Fruit fly (Drosophila melanogaster) whole organism, embryonic: ENCODE results near the gene Rad9.

Source experiments
- Abd-B ChIP-seq: fragments of 200-800 bp; sonication (Bioruptor generic); optimal IDR thresholded peaks from 2 replicates; lab custom pipeline; 2018; ENCODE audit warnings: missing biosample characterization, mild to moderate bottlenecking, missing genetic modification characterization, moderate library complexity
- CG10209 ChIP-seq: fragments of 200-800 bp; sonication (Bioruptor generic); optimal IDR thresholded peaks from 3 replicates; lab custom pipeline; 2017; ENCODE audit warnings: missing biosample characterization, mild to moderate bottlenecking, missing genetic modification characterization, missing genetic modification reagents
- CG10565 ChIP-seq: fragments of 200-800 bp; sonication (Bioruptor generic); optimal IDR thresholded peaks from 3 replicates; lab custom pipeline; 2016; ENCODE audit warnings: missing biosample characterization, mild to moderate bottlenecking, missing genetic modification characterization
- CG11696 ChIP-seq: fragments of 200-800 bp; sonication (Bioruptor generic); IDR thresholded peaks from 2 replicates; pipeline ENCODE4 v1.3.6; 2022; ENCODE audit warnings: missing biosample characterization, missing genetic modification characterization
- CG12391 ChIP-seq: fragments of 200-800 bp; sonication (Bioruptor generic); optimal IDR thresholded peaks from 3 replicates; lab custom pipeline; 2018; ENCODE audit warnings: missing biosample characterization, mild to moderate bottlenecking, missing genetic modification characterization, moderate library complexity
- CG14441 ChIP-seq: fragments of 200-800 bp; sonication (Bioruptor generic); IDR thresholded peaks from 2 replicates; pipeline ENCODE4 v1.3.6; 2022; ENCODE audit warnings: missing biosample characterization, missing genetic modification characterization
- CG14860 ChIP-seq: fragments of 200-800 bp; sonication (Bioruptor generic); IDR thresholded peaks from 3 replicates; pipeline ENCODE4 v1.3.6; 2022; ENCODE audit warnings: missing biosample characterization, missing genetic modification characterization; ENCODE audit not compliant: partially characterized antibody
- CG2199 ChIP-seq: fragments of 200-800 bp; sonication (Bioruptor generic); IDR thresholded peaks from 3 replicates; pipeline ENCODE4 v1.3.6; 2022; ENCODE audit warnings: missing biosample characterization, missing genetic modification characterization
- CG32532 ChIP-seq: fragments of 200-800 bp; sonication (Bioruptor generic); IDR thresholded peaks from 2 replicates; pipeline ENCODE4 v1.3.6; 2022; ENCODE audit warnings: missing biosample characterization, missing genetic modification characterization
- CG34422 ChIP-seq: fragments of 200-800 bp; sonication (Bioruptor generic); IDR thresholded peaks from 3 replicates; pipeline ENCODE4 v1.3.6; 2022; ENCODE audit warnings: missing biosample characterization, missing genetic modification characterization
- CG4282 ChIP-seq: fragments of 200-800 bp; sonication (Bioruptor generic); optimal IDR thresholded peaks from 2 replicates; lab custom pipeline; 2016; ENCODE audit warnings: missing biosample characterization, missing genetic modification characterization
- CG4404 ChIP-seq: fragments of 200-800 bp; sonication (Bioruptor generic); IDR thresholded peaks from 2 replicates; pipeline ENCODE4 v1.3.6; 2022; ENCODE audit warnings: missing biosample characterization, missing genetic modification characterization
- CG4820 ChIP-seq: fragments of 200-800 bp; sonication (Bioruptor generic); optimal IDR thresholded peaks from 3 replicates; lab custom pipeline; 2016; ENCODE audit warnings: missing biosample characterization, missing genetic modification characterization
- CG4854 ChIP-seq: fragments of 200-800 bp; sonication (Bioruptor generic); optimal IDR thresholded peaks from 2 replicates; lab custom pipeline; 2016; ENCODE audit warnings: missing biosample characterization, missing genetic modification characterization, inconsistent platforms
- CG7271 ChIP-seq: fragments of 200-800 bp; sonication (Bioruptor generic); optimal IDR thresholded peaks from 2 replicates; lab custom pipeline; 2018; ENCODE audit warnings: missing biosample characterization, mild to moderate bottlenecking, missing genetic modification characterization, moderate library complexity
- CG8765 ChIP-seq: fragments of 200-800 bp; sonication (Bioruptor generic); IDR thresholded peaks from 2 replicates; pipeline ENCODE4 v1.3.6; 2022; ENCODE audit warnings: missing biosample characterization, missing genetic modification characterization
- CG8924 ChIP-seq: fragments of 200-800 bp; optimal IDR thresholded peaks from 3 replicates; lab custom pipeline; 2019; ENCODE audit warnings: missing biosample characterization, mild to moderate bottlenecking, missing genetic modification characterization, moderate library complexity
- CG8944 ChIP-seq: fragments of 200-800 bp; sonication (Bioruptor generic); optimal IDR thresholded peaks from 3 replicates; lab custom pipeline; 2016; ENCODE audit warnings: missing biosample characterization, missing genetic modification characterization
- CG9215 ChIP-seq: fragments of 200-800 bp; sonication (Bioruptor generic); IDR thresholded peaks from 2 replicates; pipeline ENCODE4 v1.3.6; 2022; ENCODE audit warnings: missing biosample characterization, missing genetic modification characterization
- D ChIP-seq, 2 experiments: fragments of 200-800 bp in 1 of 2; fragments of >200 bp in 1 of 2; sonication (Bioruptor generic) in 1 of 2; optimal IDR thresholded peaks; 2 replicates in 1 of 2; 3 replicates in 1 of 2; lab custom pipeline; 2017; ENCODE audit warnings: mild to moderate bottlenecking in 1 of 2, missing biosample characterization in 1 of 2, missing genetic modification characterization in 1 of 2, missing genetic modification reagents in 1 of 2
- Dfd ChIP-seq, 2 experiments: fragments of >200 bp; optimal IDR thresholded peaks; 2 replicates each; lab custom pipeline; 2017; ENCODE audit warnings: missing biosample characterization in 2 of 2, missing genetic modification characterization in 2 of 2
- Fer2 ChIP-seq: fragments of 200-800 bp; sonication (Bioruptor generic); optimal IDR thresholded peaks from 2 replicates; lab custom pipeline; 2018; ENCODE audit warnings: missing biosample characterization, mild to moderate bottlenecking, missing genetic modification characterization, moderate library complexity
- Gsc ChIP-seq: fragments of 200-800 bp; sonication (Bioruptor generic); IDR thresholded peaks from 2 replicates; pipeline ENCODE4 v1.3.6; 2022; ENCODE audit warnings: missing biosample characterization, missing genetic modification characterization
- HHEX ChIP-seq: fragments of 200-800 bp; sonication (Bioruptor generic); optimal IDR thresholded peaks from 3 replicates; lab custom pipeline; 2017; ENCODE audit warnings: missing biosample characterization, mild to moderate bottlenecking, missing genetic modification characterization, missing genetic modification reagents
- Hmr ChIP-seq: fragments of 200-800 bp; sonication (Bioruptor generic); optimal IDR thresholded peaks from 3 replicates; lab custom pipeline; 2017; ENCODE audit warnings: mild to moderate bottlenecking, missing biosample characterization, missing genetic modification reagents, missing genetic modification characterization
- Hmx ChIP-seq: fragments of 200-800 bp; sonication (Bioruptor generic); optimal IDR thresholded peaks from 2 replicates; lab custom pipeline; 2016; ENCODE audit warnings: missing biosample characterization, missing genetic modification characterization
- Lhr ChIP-seq: fragments of 200-800 bp; sonication (Bioruptor generic); optimal IDR thresholded peaks from 3 replicates; lab custom pipeline; 2017; ENCODE audit warnings: mild to moderate bottlenecking, missing biosample characterization, missing genetic modification reagents, missing genetic modification characterization
- MTF-1 ChIP-seq: fragments of 200-800 bp; sonication (Bioruptor generic); optimal IDR thresholded peaks from 2 replicates; lab custom pipeline; 2018; ENCODE audit warnings: missing biosample characterization, mild to moderate bottlenecking, missing genetic modification characterization, borderline replicate concordance
- Med ChIP-seq: fragments of 200-800 bp; sonication (Bioruptor generic); peaks from one replicate; lab custom pipeline; 2016; ENCODE audit warnings: missing biosample characterization, missing genetic modification characterization, mild to moderate bottlenecking, inconsistent platforms, moderate library complexity
- Nf-YB ChIP-seq: fragments of 200-800 bp; sonication (Bioruptor generic); optimal IDR thresholded peaks from 3 replicates; lab custom pipeline; 2019; ENCODE audit warnings: missing biosample characterization, mild to moderate bottlenecking, missing genetic modification characterization, moderate library complexity
- PHDP ChIP-seq: fragments of 200-800 bp; sonication (Bioruptor generic); optimal IDR thresholded peaks from 3 replicates; lab custom pipeline; 2018; ENCODE audit warnings: missing biosample characterization, mild to moderate bottlenecking, missing genetic modification characterization, moderate library complexity
- Poxn ChIP-seq: fragments of 200-800 bp; sonication (Bioruptor generic); IDR thresholded peaks from 2 replicates; pipeline ENCODE4 v1.3.6; 2022; ENCODE audit warnings: missing biosample characterization, missing genetic modification characterization
- Side ChIP-seq: fragments of 200-800 bp; sonication (Bioruptor generic); optimal IDR thresholded peaks from 2 replicates; lab custom pipeline; 2016; ENCODE audit warnings: missing biosample characterization, missing genetic modification characterization
- Sox102F ChIP-seq: fragments of 200-800 bp; sonication (Bioruptor generic); optimal IDR thresholded peaks from 2 replicates; lab custom pipeline; 2018; ENCODE audit warnings: missing biosample characterization, mild to moderate bottlenecking, missing genetic modification characterization, moderate library complexity
- Ssrp ChIP-seq: fragments of 200-800 bp; sonication (Bioruptor generic); optimal IDR thresholded peaks from 2 replicates; lab custom pipeline; 2018; ENCODE audit warnings: missing biosample characterization, mild to moderate bottlenecking, missing genetic modification characterization, moderate library complexity
- az2 ChIP-seq: fragments of 200-800 bp; sonication (Bioruptor generic); optimal IDR thresholded peaks from 3 replicates; lab custom pipeline; 2016; ENCODE audit warnings: missing biosample characterization, missing genetic modification characterization
- cg ChIP-seq: fragments of 200-800 bp; sonication (Bioruptor generic); optimal IDR thresholded peaks from 3 replicates; lab custom pipeline; 2019; ENCODE audit warnings: missing biosample characterization, mild to moderate bottlenecking, missing genetic modification characterization, moderate library complexity
- dati ChIP-seq: fragments of 200-800 bp; sonication (Bioruptor generic); IDR thresholded peaks from 2 replicates; pipeline ENCODE4 v1.3.6; 2022; ENCODE audit warnings: missing biosample characterization, missing genetic modification characterization
- fd102C ChIP-seq: fragments of 200-800 bp; sonication (Bioruptor generic); optimal IDR thresholded peaks from 2 replicates; lab custom pipeline; 2018; ENCODE audit warnings: missing biosample characterization, mild to moderate bottlenecking, missing genetic modification characterization, moderate library complexity
- fd3F ChIP-seq: fragments of 200-800 bp; sonication (Bioruptor generic); optimal IDR thresholded peaks from 2 replicates; lab custom pipeline; 2018; ENCODE audit warnings: missing biosample characterization, mild to moderate bottlenecking, missing genetic modification characterization, moderate library complexity
- fd64A ChIP-seq: fragments of 200-800 bp; sonication (Bioruptor generic); optimal IDR thresholded peaks from 3 replicates; lab custom pipeline; 2018; ENCODE audit warnings: missing biosample characterization, mild to moderate bottlenecking, missing genetic modification characterization
- inv ChIP-seq: fragments of 200-800 bp; sonication (Bioruptor generic); IDR thresholded peaks from 2 replicates; pipeline ENCODE4 v1.3.6; 2022; ENCODE audit warnings: missing biosample characterization, missing genetic modification characterization; ENCODE audit not compliant: partially characterized antibody
- ken ChIP-seq: fragments of 200-800 bp; sonication (Bioruptor generic); IDR thresholded peaks from 3 replicates; pipeline ENCODE4 v1.3.6; 2022; ENCODE audit warnings: missing biosample characterization, missing genetic modification characterization
- odd ChIP-seq: fragments of 200-800 bp; sonication (Bioruptor generic); optimal IDR thresholded peaks from 2 replicates; lab custom pipeline; 2017; ENCODE audit warnings: missing biosample characterization, mild to moderate bottlenecking, missing genetic modification characterization
- org-1 ChIP-seq: fragments of 200-800 bp; sonication (Bioruptor generic); optimal IDR thresholded peaks from 2 replicates; lab custom pipeline; 2017; ENCODE audit warnings: missing biosample characterization, missing genetic modification characterization
- pum ChIP-seq: fragments of 200-800 bp; sonication (Bioruptor generic); optimal IDR thresholded peaks from 2 replicates; lab custom pipeline; 2016; ENCODE audit warnings: missing biosample characterization, missing genetic modification characterization
- schlank ChIP-seq: fragments of 200-800 bp; sonication (Bioruptor generic); optimal IDR thresholded peaks from 2 replicates; lab custom pipeline; 2018; ENCODE audit warnings: missing biosample characterization, mild to moderate bottlenecking, missing genetic modification characterization
- sd ChIP-seq: fragments of 200-800 bp; sonication (Bioruptor generic); optimal IDR thresholded peaks from 3 replicates; lab custom pipeline; 2018; ENCODE audit warnings: missing biosample characterization, mild to moderate bottlenecking, missing genetic modification characterization, moderate library complexity
- seq ChIP-seq: fragments of 200-800 bp; sonication (Bioruptor generic); IDR thresholded peaks from 2 replicates; pipeline ENCODE4 v1.3.6; 2022; ENCODE audit warnings: missing biosample characterization, missing genetic modification characterization
- wek ChIP-seq: fragments of 200-800 bp; sonication (Bioruptor generic); optimal IDR thresholded peaks from 3 replicates; lab custom pipeline; 2018; ENCODE audit warnings: missing biosample characterization, mild to moderate bottlenecking, missing genetic modification characterization, moderate library complexity
- z ChIP-seq: fragments of 200-800 bp; sonication (Bioruptor generic); IDR thresholded peaks from 3 replicates; pipeline ENCODE4 v1.3.6; 2022; ENCODE audit warnings: missing biosample characterization, missing genetic modification characterization

Rad9 gene

dm6 chr3L:18833234-18833633, 39.1 kb downstream of the Rad9 start (continued):
- TF ChIP-seq Poxn: no peak
- TF ChIP-seq CG8944 (GFP tag; lab: Kevin White, UChicago): no peak
- TF ChIP-seq CG4404 (GFP tag; lab: Robert Waterston, UW): no peak
- no peak for TF ChIP-seq ken (GFP tag; lab: Robert Waterston, UW)
- TF ChIP-seq az2 (GFP tag; lab: Kevin White, UChicago): no peak
- no peak for TF ChIP-seq CG8924 (tag; lab: Kevin White, UChicago)
- TF ChIP-seq Hmx: no peak
- no peak for TF ChIP-seq inv (GFP tag; lab: Robert Waterston, UW)
- no peak for TF ChIP-seq org-1 (GFP tag; lab: Kevin White, UChicago)
- no peak for TF ChIP-seq CG7271 (tag; lab: Kevin White, UChicago)
- TF ChIP-seq CG10209 (GFP tag; lab: Kevin White, UChicago): peak; percentile 24
- TF ChIP-seq CG14860 (GFP tag; lab: Robert Waterston, UW): no peak
- TF ChIP-seq Gsc (GFP tag; lab: Robert Waterston, UW): no peak
- TF ChIP-seq seq (GFP tag; lab: Robert Waterston, UW): no peak
- TF ChIP-seq Dfd (GFP tag; optimal IDR thresholded peaks at IDR 0.05; lab: Kevin White, UChicago): no peak
- TF ChIP-seq wek (GFP tag; lab: Kevin White, UChicago): peak; percentile 28
- TF ChIP-seq CG32532 (GFP tag; lab: Robert Waterston, UW): no peak
- TF ChIP-seq CG11696 (GFP tag; lab: Robert Waterston, UW): no peak
- peak; percentile 33 for TF ChIP-seq HHEX (GFP tag; lab: Kevin White, UChicago)
- no peak for TF ChIP-seq CG9215 (GFP tag; lab: Robert Waterston, UW)
- TF ChIP-seq fd3F (GFP tag; lab: Kevin White, UChicago): peak; percentile 43
- TF ChIP-seq CG12391 (tag; lab: Kevin White, UChicago): no peak
- no peak for TF ChIP-seq Fer2 (tag; lab: Kevin White, UChicago)
- no peak for TF ChIP-seq CG4282 (GFP tag; lab: Kevin White, UChicago)
- TF ChIP-seq cg (GFP tag; lab: Kevin White, UChicago): no peak
- TF ChIP-seq CG14441 (GFP tag; lab: Robert Waterston, UW): no peak
- TF ChIP-seq z (GFP tag; lab: Robert Waterston, UW): no peak
- TF ChIP-seq Lhr (GFP tag; lab: Kevin White, UChicago): no peak
- peak; percentile 35 for TF ChIP-seq odd (GFP tag; lab: Kevin White, UChicago)
- TF ChIP-seq sd (tag; lab: Kevin White, UChicago): no peak
- TF ChIP-seq CG34422 (GFP tag; lab: Robert Waterston, UW): no peak
- no peak for TF ChIP-seq pum
- TF ChIP-seq D (optimal IDR thresholded peaks at IDR 0.05; lab: Kevin White, UChicago): no peak
- no peak for TF ChIP-seq D (GFP tag; optimal IDR thresholded peaks at IDR 0.05; lab: Kevin White, UChicago)
- TF ChIP-seq CG2199 (GFP tag; lab: Robert Waterston, UW): 0 out of 3 replicates have a peak, but pooled peaks have one; percentile 49
- peak; percentile 48 for TF ChIP-seq Hmr (GFP tag; lab: Kevin White, UChicago)
- peak; percentile 2 for TF ChIP-seq schlank
- TF ChIP-seq CG4854 (GFP tag; lab: Kevin White, UChicago): no peak
- TF ChIP-seq Abd-B (GFP tag; lab: Kevin White, UChicago): no peak
- TF ChIP-seq CG4820: no peak
- TF ChIP-seq Side (GFP tag; lab: Kevin White, UChicago): no peak
- no peak for TF ChIP-seq MTF-1
- TF ChIP-seq Med (GFP tag; lab: Kevin White, UChicago): peak; percentile 83
- TF ChIP-seq PHDP: peak; percentile 53
- no peak for TF ChIP-seq Ssrp (tag; lab: Kevin White, UChicago)
- no peak for TF ChIP-seq fd102C (GFP tag; lab: Kevin White, UChicago)
- TF ChIP-seq CG8765 (GFP tag; lab: Robert Waterston, UW): no peak
- no peak for TF ChIP-seq fd64A (GFP tag; lab: Kevin White, UChicago)
- no peak for TF ChIP-seq Nf-YB (GFP tag; lab: Kevin White, UChicago)
- TF ChIP-seq CG10565 (GFP tag; lab: Kevin White, UChicago): no peak
- TF ChIP-seq dati: no peak
- no peak for TF ChIP-seq Sox102F (GFP tag; lab: Kevin White, UChicago)
